Worm (Caenorhabditis elegans): ENCODE results near the gene mrps-16.

The mrps-16 gene

DNA sequence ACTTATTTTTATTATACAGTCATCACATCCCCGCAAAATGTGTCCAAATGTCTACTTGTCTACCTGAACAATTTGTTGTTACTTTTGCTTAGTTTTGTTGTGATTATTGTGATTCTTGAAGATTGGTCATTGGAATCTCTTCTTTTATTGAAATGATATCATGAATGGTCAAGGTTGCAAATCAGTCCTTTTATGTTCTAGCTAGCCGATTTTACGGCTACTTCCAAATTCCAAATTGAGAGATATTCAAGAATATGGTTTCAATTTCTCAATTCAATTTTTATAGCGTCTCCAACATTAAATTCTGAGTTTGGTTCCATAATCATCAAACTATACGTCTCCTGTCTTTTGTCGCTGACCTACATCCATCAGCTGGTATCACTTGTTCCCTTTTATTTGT, 22.9 kb upstream of the mrps-16 start (continued):
- TF ChIP-seq gei-17 (GFP tag; optimal IDR thresholded peaks at IDR 0.05) (no peak), atf-7 (tag; optimal IDR thresholded peaks at IDR 0.05) (no peak), Y53G8AR.9 (GFP tag; conservative IDR thresholded peaks at IDR 0.05) (no peak)

ce11 chrII:5453547-5453946, 20.6 kb upstream of the mrps-16 start, which contains the start of gene dhs-5:
TSS of gene dhs-5 (plus strand) at chrII:5453847.
- TF ChIP-seq lin-26 (GFP tag; IDR thresholded peaks at IDR 0.05) = no peak
- no peak for TF ChIP-seq ets-4 (GFP tag; optimal IDR thresholded peaks at IDR 0.05)
- TF ChIP-seq ztf-28 (GFP tag; IDR thresholded peaks at IDR 0.05) = no peak
- TF ChIP-seq mel-28 (tag; optimal IDR thresholded peaks at IDR 0.05; ENCODE audit: borderline replicate concordance) = no peak
- TF ChIP-seq ZK185.1 (tag; optimal IDR thresholded peaks at IDR 0.05; ENCODE audit: poor library complexity, severe bottlenecking) = no peak
- TF ChIP-seq Y53F4B.3 (GFP tag; IDR thresholded peaks at IDR 0.05) = no peak
- no peak for TF ChIP-seq ekl-4 (GFP tag; IDR thresholded peaks at IDR 0.05)
- no peak for TF ChIP-seq F57C9.4 (tag; optimal IDR thresholded peaks at IDR 0.05)
- TF ChIP-seq T07F8.4 (tag; optimal IDR thresholded peaks at IDR 0.05) = no peak
- no peak for TF ChIP-seq tbx-9 (tag; optimal IDR thresholded peaks at IDR 0.05; ENCODE audit: borderline replicate concordance)
- no peak for TF ChIP-seq hlh-12 (tag; optimal IDR thresholded peaks at IDR 0.05)
- TF ChIP-seq lsl-1 (GFP tag; optimal IDR thresholded peaks at IDR 0.05) = no peak
- TF ChIP-seq fkh-3 (tag; optimal IDR thresholded peaks at IDR 0.05) = no peak
- no peak for TF ChIP-seq cebp-2 (GFP tag; IDR thresholded peaks at IDR 0.05)
- no peak for TF ChIP-seq cebp-1 (GFP tag; IDR thresholded peaks at IDR 0.05)
- TF ChIP-seq cebp-1 (tag; optimal IDR thresholded peaks at IDR 0.05) = no peak
- no peak for TF ChIP-seq B0019.2 (GFP tag; conservative IDR thresholded peaks at IDR 0.05)
- no peak for TF ChIP-seq Y67H2A.10 (GFP tag; conservative IDR thresholded peaks at IDR 0.05)
- no peak for TF ChIP-seq ztf-3 (GFP tag; optimal IDR thresholded peaks at IDR 0.05)

DNA sequence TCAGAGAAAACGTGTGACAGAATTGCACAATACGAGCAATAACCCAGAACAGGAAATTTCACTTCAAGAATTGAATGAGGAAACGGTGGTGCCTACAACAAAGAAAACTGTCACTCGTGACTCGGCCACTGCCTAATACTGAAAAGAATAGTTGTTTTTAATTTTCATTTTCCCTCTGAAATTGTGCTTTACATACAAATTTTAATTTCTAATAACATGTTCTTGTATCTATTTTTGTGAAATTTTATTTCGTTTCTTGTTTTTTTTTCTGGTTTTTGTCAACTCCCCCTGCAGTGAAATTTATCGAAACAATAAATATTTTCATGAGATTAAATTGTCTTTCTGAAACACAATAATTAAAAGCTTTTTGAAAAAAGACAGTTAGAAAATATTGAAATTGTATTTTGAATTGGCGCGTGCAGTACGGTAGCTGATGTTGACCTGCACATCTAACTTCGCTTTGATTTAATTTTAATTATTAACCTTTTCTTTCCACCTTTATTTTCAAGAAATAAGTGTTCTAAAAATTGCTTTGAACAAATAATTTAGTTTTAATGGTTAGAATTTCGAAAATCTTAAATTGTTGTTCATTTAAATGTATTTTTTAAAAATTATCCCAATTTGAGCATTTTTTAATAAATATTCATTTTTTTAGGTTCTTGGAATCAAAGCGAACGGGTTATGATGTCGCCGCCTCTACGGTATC, 18.4 kb upstream of the mrps-16 start, which contains the start of gene daz-1:
Gene daz-1, plus strand, starts transcription at position 656 of the 706 bp plus-strand sequence.
- no peak for TF ChIP-seq bed-2 (GFP tag; IDR thresholded peaks at IDR 0.05)
- peak; percentile 70 for TF ChIP-seq F33H1.4 (GFP tag; IDR thresholded peaks at IDR 0.05)
- TF ChIP-seq lin-26 (GFP tag; IDR thresholded peaks at IDR 0.05) = no peak
- TF ChIP-seq rcor-1 (GFP tag; IDR thresholded peaks at IDR 0.05) = peak; percentile 46; the same call in 1 of the 2 replicates
- no peak for TF ChIP-seq ceh-58 (GFP tag; IDR thresholded peaks at IDR 0.05)
- no peak for TF ChIP-seq B0035.1 (tag; optimal IDR thresholded peaks at IDR 0.05)
- TF ChIP-seq snpc-1.3 (tag; optimal IDR thresholded peaks at IDR 0.05; ENCODE audit: insufficient read depth) = peak; percentile 76
- peak; percentile 13 for TF ChIP-seq tlf-1 (GFP tag; optimal IDR thresholded peaks at IDR 0.05)
- TF ChIP-seq T26A5.8 (tag; optimal IDR thresholded peaks at IDR 0.05) = no peak
- peak; percentile 81 for TF ChIP-seq dpl-1 (GFP tag; optimal IDR thresholded peaks at IDR 0.05)
- peak; percentile 40 for TF ChIP-seq F49E8.2 (tag; optimal IDR thresholded peaks at IDR 0.05; ENCODE audit: insufficient read depth)
- TF ChIP-seq mxl-1 (tag; optimal IDR thresholded peaks at IDR 0.05) = no peak
- peak; percentile 87 for TF ChIP-seq madf-6 (GFP tag; IDR thresholded peaks at IDR 0.05)
- peak; percentile 3 for TF ChIP-seq F23B12.7 (tag; optimal IDR thresholded peaks at IDR 0.05; ENCODE audit: insufficient read depth)
- TF ChIP-seq him-1 (tag; optimal IDR thresholded peaks at IDR 0.05) = peak; percentile 53
- no peak for TF ChIP-seq unc-130 (GFP tag; optimal IDR thresholded peaks at IDR 0.05)
- TF ChIP-seq xnd-1 (tag; optimal IDR thresholded peaks at IDR 0.05) = peak; percentile 68
- TF ChIP-seq lsl-1 (GFP tag; optimal IDR thresholded peaks at IDR 0.05) = peak; percentile 93
- no peak for TF ChIP-seq pha-4 (tag; optimal IDR thresholded peaks at IDR 0.05)
- no peak for TF ChIP-seq rec-8 (tag; optimal IDR thresholded peaks at IDR 0.05)
- TF ChIP-seq snpc-3.4 (tag; optimal IDR thresholded peaks at IDR 0.05) = peak; percentile 41
- TF ChIP-seq ceh-40 (GFP tag; IDR thresholded peaks at IDR 0.05) = no peak
- peak; percentile 68 for TF ChIP-seq madf-8 (GFP tag; conservative IDR thresholded peaks at IDR 0.05)
- peak; percentile 93 for TF ChIP-seq lin-54 (GFP tag; optimal IDR thresholded peaks at IDR 0.05)
- TF ChIP-seq efl-1 (GFP tag; optimal IDR thresholded peaks at IDR 0.05) = peak; percentile 95

Data from whole organism, young adult.